Fruit fly (Drosophila melanogaster) whole organism, embryonic: ENCODE measurements around the gene CG32271.

ENCODE experiments used
- CG10209 ChIP-seq: fragments of 200-800 bp; sonication (Bioruptor generic); optimal IDR thresholded peaks from 3 replicates; lab custom pipeline; 2017; ENCODE audit warnings: missing biosample characterization, mild to moderate bottlenecking, missing genetic modification characterization, missing genetic modification reagents
- CG11695 ChIP-seq: fragments of 200-800 bp; sonication (Bioruptor generic); IDR thresholded peaks from 3 replicates; pipeline ENCODE4 v1.3.6; 2022; ENCODE audit warnings: missing biosample characterization, missing genetic modification characterization
- CG12104 ChIP-seq: fragments of 200-800 bp; sonication (Bioruptor generic); optimal IDR thresholded peaks from 3 replicates; lab custom pipeline; 2016; ENCODE audit warnings: missing biosample characterization, missing genetic modification characterization
- CG12744 ChIP-seq: fragments of 200-800 bp; sonication (Bioruptor generic); optimal IDR thresholded peaks from 2 replicates; lab custom pipeline; 2016; ENCODE audit warnings: missing biosample characterization, missing genetic modification characterization
- CG1603 ChIP-seq: fragments of 200-800 bp; sonication (Bioruptor generic); optimal IDR thresholded peaks from 2 replicates; lab custom pipeline; 2019; ENCODE audit warnings: missing biosample characterization, mild to moderate bottlenecking, missing genetic modification characterization, moderate library complexity
- CG16779 ChIP-seq: fragments of 200-800 bp; sonication (Bioruptor generic); IDR thresholded peaks from 2 replicates; pipeline ENCODE4 v1.3.6; 2022; ENCODE audit warnings: missing biosample characterization, missing genetic modification characterization
- CG16863 ChIP-seq: fragments of 200-800 bp; sonication (Bioruptor generic); optimal IDR thresholded peaks from 3 replicates; lab custom pipeline; 2016; ENCODE audit warnings: missing biosample characterization, missing genetic modification characterization
- CG17829 ChIP-seq: fragments of 200-800 bp; optimal IDR thresholded peaks from 2 replicates; lab custom pipeline; 2019; ENCODE audit warnings: missing biosample characterization, mild to moderate bottlenecking, missing genetic modification characterization, moderate library complexity
- CG2889 ChIP-seq: fragments of 200-800 bp; sonication (Bioruptor generic); IDR thresholded peaks from 3 replicates; pipeline ENCODE4 v1.3.6; 2022; ENCODE audit warnings: missing biosample characterization, missing genetic modification characterization
- CG32532 ChIP-seq: fragments of 200-800 bp; sonication (Bioruptor generic); IDR thresholded peaks from 2 replicates; pipeline ENCODE4 v1.3.6; 2022; ENCODE audit warnings: missing biosample characterization, missing genetic modification characterization
- CG3281 ChIP-seq: fragments of 200-800 bp; sonication (Bioruptor generic); optimal IDR thresholded peaks from 3 replicates; lab custom pipeline; 2017; ENCODE audit warnings: missing biosample characterization, mild to moderate bottlenecking, missing genetic modification characterization
- CG34224 ChIP-seq: fragments of 200-800 bp; sonication (Bioruptor generic); IDR thresholded peaks from 3 replicates; pipeline ENCODE4 v1.3.6; 2022; ENCODE audit warnings: missing biosample characterization, missing genetic modification characterization; ENCODE audit not compliant: partially characterized antibody
- CG4404 ChIP-seq: fragments of 200-800 bp; sonication (Bioruptor generic); IDR thresholded peaks from 2 replicates; pipeline ENCODE4 v1.3.6; 2022; ENCODE audit warnings: missing biosample characterization, missing genetic modification characterization
- CG4854 ChIP-seq: fragments of 200-800 bp; sonication (Bioruptor generic); optimal IDR thresholded peaks from 2 replicates; lab custom pipeline; 2016; ENCODE audit warnings: missing biosample characterization, missing genetic modification characterization, inconsistent platforms
- CG7271 ChIP-seq: fragments of 200-800 bp; sonication (Bioruptor generic); optimal IDR thresholded peaks from 2 replicates; lab custom pipeline; 2018; ENCODE audit warnings: missing biosample characterization, mild to moderate bottlenecking, missing genetic modification characterization, moderate library complexity
- CG7963 ChIP-seq: fragments of 200-800 bp; sonication (Bioruptor generic); IDR thresholded peaks from 3 replicates; pipeline ENCODE4 v1.3.6; 2022; ENCODE audit warnings: missing biosample characterization, missing genetic modification characterization; ENCODE audit not compliant: partially characterized antibody
- CG8281 ChIP-seq: fragments of 200-800 bp; sonication (Bioruptor generic); optimal IDR thresholded peaks from 2 replicates; lab custom pipeline; 2018; ENCODE audit warnings: missing biosample characterization, mild to moderate bottlenecking, missing genetic modification characterization, moderate library complexity
- CG8359 ChIP-seq: fragments of 200-800 bp; sonication (Bioruptor generic); optimal IDR thresholded peaks from 2 replicates; lab custom pipeline; 2017; ENCODE audit warnings: missing biosample characterization, mild to moderate bottlenecking, missing genetic modification characterization, borderline replicate concordance
- CG8924 ChIP-seq: fragments of 200-800 bp; optimal IDR thresholded peaks from 3 replicates; lab custom pipeline; 2019; ENCODE audit warnings: missing biosample characterization, mild to moderate bottlenecking, missing genetic modification characterization, moderate library complexity
- Chrac-16 ChIP-seq: fragments of 200-800 bp; sonication (Bioruptor generic); optimal IDR thresholded peaks from 3 replicates; lab custom pipeline; 2016; ENCODE audit warnings: missing biosample characterization, missing genetic modification characterization
- Doc3 ChIP-seq: fragments of 200-800 bp; sonication (Bioruptor generic); IDR thresholded peaks from 3 replicates; pipeline ENCODE4 v1.3.6; 2022; ENCODE audit warnings: missing biosample characterization, missing genetic modification characterization; ENCODE audit not compliant: partially characterized antibody
- E2f1 ChIP-seq: fragments of 200-800 bp; sonication (Bioruptor generic); IDR thresholded peaks from 2 replicates; pipeline ENCODE4 v1.3.6; 2022; ENCODE audit warnings: missing biosample characterization, missing genetic modification characterization
- Ets65A ChIP-seq: fragments of 200-800 bp; sonication (Bioruptor generic); peaks from one replicate; lab custom pipeline; 2016; ENCODE audit warnings: missing biosample characterization, missing genetic modification characterization
- Ets97D ChIP-seq: fragments of 200-800 bp; sonication (Bioruptor generic); optimal IDR thresholded peaks from 3 replicates; lab custom pipeline; 2016; ENCODE audit warnings: missing biosample characterization, missing genetic modification characterization
- Fer3 ChIP-seq: fragments of 200-800 bp; sonication (Bioruptor generic); optimal IDR thresholded peaks from 2 replicates; lab custom pipeline; 2018; ENCODE audit warnings: missing biosample characterization, mild to moderate bottlenecking, missing genetic modification characterization, moderate library complexity
- HLH3B ChIP-seq: fragments of 200-800 bp; sonication (Bioruptor generic); IDR thresholded peaks from 2 replicates; pipeline ENCODE4 v1.3.6; 2022; ENCODE audit warnings: missing biosample characterization, missing genetic modification characterization
- HLH4C ChIP-seq: fragments of 200-800 bp; sonication (Bioruptor generic); IDR thresholded peaks from 3 replicates; pipeline ENCODE4 v1.3.6; 2022; ENCODE audit warnings: missing biosample characterization, missing genetic modification characterization; ENCODE audit not compliant: partially characterized antibody
- Hr78 ChIP-seq, 2 experiments: fragments of 200-800 bp in 1 of 2; fragments of >200 bp in 1 of 2; sonication (Bioruptor generic) in 1 of 2; optimal IDR thresholded peaks; 2 replicates each; lab custom pipeline; 2017 to 2019; ENCODE audit warnings: missing biosample characterization in 2 of 2, missing genetic modification characterization in 2 of 2, mild to moderate bottlenecking in 1 of 2, moderate library complexity in 1 of 2
- Hsf ChIP-seq: fragments of 200-800 bp; sonication (Bioruptor generic); optimal IDR thresholded peaks from 3 replicates; lab custom pipeline; 2016; ENCODE audit warnings: missing biosample characterization, missing genetic modification characterization
- Meics ChIP-seq: fragments of 200-800 bp; sonication (Bioruptor generic); optimal IDR thresholded peaks from 2 replicates; lab custom pipeline; 2017; ENCODE audit warnings: missing biosample characterization, mild to moderate bottlenecking, missing genetic modification characterization
- Mes4 ChIP-seq: fragments of 200-800 bp; sonication (Bioruptor generic); optimal IDR thresholded peaks from 2 replicates; lab custom pipeline; 2016; ENCODE audit warnings: missing biosample characterization, missing genetic modification characterization
- Nf-YA ChIP-seq: fragments of 200-800 bp; sonication (Bioruptor generic); IDR thresholded peaks from 2 replicates; pipeline ENCODE4 v1.3.6; 2022; ENCODE audit warnings: missing biosample characterization, missing genetic modification characterization
- Pdp1 ChIP-seq, 2 experiments: fragments of 200-800 bp; sonication (Bioruptor generic); optimal IDR thresholded peaks; 3 replicates each; lab custom pipeline; 2016; ENCODE audit warnings: missing biosample characterization in 2 of 2, missing genetic modification characterization in 2 of 2, mild to moderate bottlenecking in 1 of 2, moderate library complexity in 1 of 2
- Rfx ChIP-seq: fragments of 200-800 bp; sonication (Bioruptor generic); IDR thresholded peaks from 2 replicates; pipeline ENCODE4 v1.3.6; 2022; ENCODE audit warnings: missing biosample characterization, missing genetic modification characterization
- Sry-δ ChIP-seq: fragments of 200-800 bp; sonication (Bioruptor generic); optimal IDR thresholded peaks from 2 replicates; lab custom pipeline; 2016; ENCODE audit warnings: missing biosample characterization, missing genetic modification characterization
- Usf ChIP-seq: fragments of 200-800 bp; sonication (Bioruptor generic); optimal IDR thresholded peaks from 2 replicates; lab custom pipeline; 2017; ENCODE audit warnings: missing genotype, missing biosample characterization, missing genetic modification characterization
- ab ChIP-seq: fragments of 200-800 bp; sonication (Bioruptor generic); optimal IDR thresholded peaks from 2 replicates; lab custom pipeline; 2016; ENCODE audit warnings: missing biosample characterization, missing genetic modification characterization
- chn ChIP-seq: fragments of 200-800 bp; sonication (Bioruptor generic); optimal IDR thresholded peaks from 2 replicates; lab custom pipeline; 2016; ENCODE audit warnings: missing biosample characterization, missing genetic modification characterization
- crol ChIP-seq: fragments of 200-800 bp; sonication (Bioruptor generic); IDR thresholded peaks from 2 replicates; pipeline ENCODE4 v1.3.6; 2022; ENCODE audit warnings: missing biosample characterization, missing genetic modification characterization
- dmrt99B ChIP-seq: fragments of 200-800 bp; sonication (Bioruptor generic); optimal IDR thresholded peaks from 2 replicates; lab custom pipeline; 2018; ENCODE audit warnings: missing biosample characterization, mild to moderate bottlenecking, missing genetic modification characterization, moderate library complexity
- gsb ChIP-seq: fragments of 200-800 bp; sonication (Bioruptor generic); IDR thresholded peaks from 2 replicates; pipeline ENCODE4 v1.3.6; 2022; ENCODE audit warnings: missing biosample characterization, missing genetic modification characterization
- gsb-n ChIP-seq: fragments of 200-800 bp; sonication (Bioruptor generic); optimal IDR thresholded peaks from 3 replicates; lab custom pipeline; 2018; ENCODE audit warnings: missing biosample characterization, mild to moderate bottlenecking, missing genetic modification characterization
- jumu ChIP-seq: fragments of 200-800 bp; sonication (Bioruptor generic); optimal IDR thresholded peaks from 3 replicates; lab custom pipeline; 2016; ENCODE audit warnings: missing biosample characterization, missing genetic modification characterization
- lbe ChIP-seq: fragments of 200-800 bp; sonication (Bioruptor generic); optimal IDR thresholded peaks from 2 replicates; lab custom pipeline; 2016; ENCODE audit warnings: missing biosample characterization, mild to moderate bottlenecking, missing genetic modification characterization
- pita ChIP-seq: fragments of 200-800 bp; sonication (Bioruptor generic); optimal IDR thresholded peaks from 2 replicates; lab custom pipeline; 2017; ENCODE audit warnings: missing biosample characterization, mild to moderate bottlenecking, missing genetic modification characterization
- so ChIP-seq: fragments of 200-800 bp; sonication (Bioruptor generic); IDR thresholded peaks from 3 replicates; pipeline ENCODE4 v1.3.6; 2022; ENCODE audit warnings: missing biosample characterization, missing genetic modification characterization
- stc ChIP-seq: fragments of 200-800 bp; sonication (Bioruptor generic); IDR thresholded peaks from 2 replicates; pipeline ENCODE4 v1.3.6; 2022; ENCODE audit warnings: missing biosample characterization, missing genetic modification characterization
- tio ChIP-seq: fragments of 200-800 bp; sonication (Bioruptor generic); optimal IDR thresholded peaks from 2 replicates; lab custom pipeline; 2017; ENCODE audit warnings: missing biosample characterization, missing genetic modification characterization, inconsistent platforms
- trh ChIP-seq: fragments of 200-800 bp; sonication (Bioruptor generic); optimal IDR thresholded peaks from 2 replicates; lab custom pipeline; 2016; ENCODE audit warnings: missing biosample characterization, missing genetic modification characterization
- vnd ChIP-seq: fragments of 200-800 bp; sonication (Bioruptor generic); IDR thresholded peaks from 3 replicates; pipeline ENCODE4 v1.3.6; 2022; ENCODE audit warnings: missing biosample characterization, missing genetic modification characterization; ENCODE audit not compliant: partially characterized antibody
- zfh1 ChIP-seq: fragments of 200-800 bp; sonication (Bioruptor generic); IDR thresholded peaks from 3 replicates; pipeline ENCODE4 v1.3.6; 2022; ENCODE audit warnings: missing biosample characterization, missing genetic modification characterization

The CG32271 gene

DNA sequence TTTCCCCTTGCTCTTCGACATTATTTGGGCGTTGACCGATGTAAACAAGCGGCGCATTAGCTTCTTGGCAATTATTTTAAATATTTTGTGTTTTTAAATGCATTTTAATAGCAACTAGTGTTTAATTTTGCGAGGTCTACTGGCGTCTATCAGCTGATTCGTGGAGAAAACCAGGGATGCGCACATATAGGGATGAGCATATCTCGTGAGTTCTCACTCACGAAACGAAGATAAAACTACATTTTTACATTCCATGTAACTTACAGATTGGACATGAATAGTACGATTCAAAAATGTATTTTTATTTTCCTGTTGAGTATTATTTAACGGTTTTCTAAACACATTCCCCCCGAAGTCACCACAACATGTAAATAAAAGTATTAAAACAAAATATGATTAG is 5.5 kb downstream of the CG32271 start, which contains the start of gene CG14966 (continued):
- TF ChIP-seq Mes4 (GFP tag; lab: Kevin White, UChicago) (no peak), Doc3 (GFP tag; lab: Robert Waterston, UW) (peak; percentile 89), Usf (GFP tag; lab: Kevin White, UChicago) (no peak), CG8281 (tag; lab: Kevin White, UChicago) (no peak), pita (GFP tag; lab: Kevin White, UChicago) (no peak), CG8924 (tag; lab: Kevin White, UChicago) (no peak), stc (GFP tag; lab: Robert Waterston, UW) (no peak), HLH3B (GFP tag; lab: Robert Waterston, UW) (no peak), CG34224 (GFP tag; lab: Robert Waterston, UW) (peak; percentile 90), CG1603 (tag; lab: Kevin White, UChicago) (peak; percentile 66), CG10209 (GFP tag; lab: Kevin White, UChicago) (no peak), Rfx (GFP tag; lab: Robert Waterston, UW) (peak; percentile 73), CG3281 (GFP tag; lab: Kevin White, UChicago) (no peak), chn (GFP tag; lab: Kevin White, UChicago) (no peak), Nf-YA (no peak), CG16863 (GFP tag; lab: Kevin White, UChicago) (no peak), CG2889 (GFP tag; lab: Robert Waterston, UW) (no peak), gsb (no peak), CG12104 (GFP tag; lab: Kevin White, UChicago) (no peak), Pdp1 (GFP tag; optimal IDR thresholded peaks at IDR 0.05; lab: Kevin White, UChicago) (peak in 1 of 2 experiments; percentile 47), CG17829 (peak; percentile 66), tio (GFP tag; lab: Kevin White, UChicago) (no peak), E2f1 (GFP tag; lab: Robert Waterston, UW) (no peak), Chrac-16 (GFP tag; lab: Kevin White, UChicago) (peak; percentile 4), CG32532 (GFP tag; lab: Robert Waterston, UW) (peak; percentile 68), CG7271 (tag; lab: Kevin White, UChicago) (no peak), Ets97D (GFP tag; lab: Kevin White, UChicago) (peak; percentile 67), gsb-n (tag; lab: Kevin White, UChicago) (no peak), crol (no peak), CG16779 (no peak), CG7963 (GFP tag; lab: Robert Waterston, UW) (peak; percentile 76; the same call in 2 of the 3 replicates), dmrt99B (tag; lab: Kevin White, UChicago) (no peak), Hr78 (GFP tag; optimal IDR thresholded peaks at IDR 0.05; lab: Kevin White, UChicago) (no peak), so (GFP tag; lab: Robert Waterston, UW) (no peak), CG12744 (GFP tag; lab: Kevin White, UChicago) (no peak), CG11695 (GFP tag; lab: Robert Waterston, UW) (no peak), jumu (GFP tag; lab: Kevin White, UChicago) (peak; percentile 9), Fer3 (tag; lab: Kevin White, UChicago) (no peak), lbe (peak; percentile 17), CG8359 (GFP tag; lab: Kevin White, UChicago) (no peak), HLH4C (GFP tag; lab: Robert Waterston, UW) (peak; percentile 76), trh (GFP tag; lab: Kevin White, UChicago) (no peak), zfh1 (no peak), vnd (peak; percentile 75), Meics (GFP tag; lab: Kevin White, UChicago) (peak; percentile 38), CG4404 (GFP tag; lab: Robert Waterston, UW) (no peak), Sry-δ (GFP tag; lab: Kevin White, UChicago) (peak; percentile 96), ab (no peak), Ets65A (GFP tag; lab: Kevin White, UChicago) (peak; percentile 27), CG4854 (GFP tag; lab: Kevin White, UChicago) (peak; percentile 19), Hsf (GFP tag; lab: Kevin White, UChicago) (peak; percentile 15)
